Fruit fly (Drosophila melanogaster) whole organism, wandering third instar larva: ENCODE measurements around the gene CG33181.

Experiments used
- GATAd ChIP-seq: sonication (Bioruptor generic); optimal IDR thresholded peaks from 2 replicates; lab custom pipeline; 2016; ENCODE audit warnings: missing biosample characterization, missing genetic modification characterization
- dl ChIP-seq, 2 experiments: fragments of 175-275, 200-275 bp in 1 of 2; fragments of 200-275 bp in 1 of 2; sonication (Bioruptor generic); optimal IDR thresholded peaks; lab custom pipeline; 2018; ENCODE audit warnings: mild to moderate bottlenecking in 2 of 2, missing biosample characterization in 2 of 2, missing genetic modification characterization in 2 of 2, moderate library complexity in 2 of 2; ENCODE audit not compliant: partially characterized antibody in 2 of 2, insufficient read depth in 1 of 2
- jim ChIP-seq: fragments of 175-275, 200-325 bp; sonication (Bioruptor generic); optimal IDR thresholded peaks from 2 replicates; lab custom pipeline; 2016; ENCODE audit warnings: missing biosample characterization, mild to moderate bottlenecking, missing genetic modification characterization
- usp ChIP-seq: fragments of >200 bp; optimal IDR thresholded peaks from 2 replicates; lab custom pipeline; 2017; ENCODE audit warnings: missing biosample characterization, missing genetic modification characterization

dm6 chrX:8512251-8512650 lies 23.1 kb downstream of the CG33181 start:
- TF ChIP-seq jim (no peak), usp (no peak), GATAd (no peak), dl (GFP tag; optimal IDR thresholded peaks at IDR 0.05; lab: Kevin White, UChicago; ENCODE audit: insufficient read depth in 1 of 2, partially characterized antibody in 2 of 2) (no peak)
